Fruit fly (Drosophila melanogaster) whole organism, prepupa: ENCODE results near the gene Dpck.

ENCODE experiments used
- Blimp-1 ChIP-seq: fragments of 200-800 bp; sonication (Bioruptor generic); optimal IDR thresholded peaks from 3 replicates; lab custom pipeline; 2017; ENCODE audit warnings: missing biosample characterization, missing genetic modification characterization, mild to moderate bottlenecking, moderate library complexity, missing genetic modification reagents
- CG10669 ChIP-seq: fragments of 200-800 bp; sonication (Bioruptor generic); optimal IDR thresholded peaks from 3 replicates; lab custom pipeline; 2018; ENCODE audit warnings: missing biosample characterization, mild to moderate bottlenecking, missing genetic modification characterization, moderate library complexity
- CG11294 ChIP-seq: fragments of 200-800 bp; sonication (Bioruptor generic); IDR thresholded peaks from 2 replicates; pipeline ENCODE4 v1.3.6; 2022; ENCODE audit warnings: missing biosample characterization, missing genetic modification characterization
- CG15336 ChIP-seq: fragments of 200-800 bp; sonication (Bioruptor generic); IDR thresholded peaks from 2 replicates; pipeline ENCODE4 v1.3.6; 2022; ENCODE audit warnings: missing biosample characterization, missing genetic modification characterization
- CG1621 ChIP-seq: fragments of 200-800 bp; sonication (Bioruptor generic); optimal IDR thresholded peaks from 3 replicates; lab custom pipeline; 2018; ENCODE audit warnings: missing biosample characterization, mild to moderate bottlenecking, missing genetic modification characterization
- CG16779 ChIP-seq: fragments of 200-800 bp; sonication (Bioruptor generic); optimal IDR thresholded peaks from 3 replicates; lab custom pipeline; 2017; ENCODE audit warnings: missing biosample characterization, mild to moderate bottlenecking, missing genetic modification characterization
- CG3032 ChIP-seq: fragments of 200-800 bp; optimal IDR thresholded peaks from 2 replicates; lab custom pipeline; 2019; ENCODE audit warnings: missing biosample characterization, mild to moderate bottlenecking, missing genetic modification characterization, moderate library complexity
- CG31627 ChIP-seq: fragments of 200-800 bp; sonication (Bioruptor generic); optimal IDR thresholded peaks from 3 replicates; lab custom pipeline; 2016; ENCODE audit warnings: missing biosample characterization, missing genetic modification characterization
- CG32006 ChIP-seq: fragments of 200-800 bp; sonication (Bioruptor generic); optimal IDR thresholded peaks from 3 replicates; lab custom pipeline; 2017; ENCODE audit warnings: missing biosample characterization, mild to moderate bottlenecking, missing genetic modification characterization
- CG34406 ChIP-seq: fragments of 200-800 bp; sonication (Bioruptor generic); optimal IDR thresholded peaks from 3 replicates; lab custom pipeline; 2016; ENCODE audit warnings: missing biosample characterization, missing genetic modification characterization
- CG3919 ChIP-seq: fragments of 200-800 bp; sonication (Bioruptor generic); optimal IDR thresholded peaks from 3 replicates; lab custom pipeline; 2016; ENCODE audit warnings: missing biosample characterization, missing genetic modification characterization
- CG4318 ChIP-seq: fragments of 200-800 bp; sonication (Bioruptor generic); optimal IDR thresholded peaks from 3 replicates; lab custom pipeline; 2017; ENCODE audit warnings: missing biosample characterization, mild to moderate bottlenecking, missing genetic modification characterization
- CG6163 ChIP-seq: fragments of 200-800 bp; sonication (Bioruptor generic); IDR thresholded peaks from 3 replicates; pipeline ENCODE4 v1.3.6; 2022; ENCODE audit warnings: missing biosample characterization, missing genetic modification characterization
- CG6276 ChIP-seq: fragments of 200-800 bp; sonication (Bioruptor generic); optimal IDR thresholded peaks from 2 replicates; lab custom pipeline; 2017; ENCODE audit warnings: missing biosample characterization, mild to moderate bottlenecking, missing genetic modification characterization
- CG6792 ChIP-seq: fragments of 200-800 bp; sonication (Bioruptor generic); optimal IDR thresholded peaks from 3 replicates; lab custom pipeline; 2016; ENCODE audit warnings: missing biosample characterization, missing genetic modification characterization
- CG6808 ChIP-seq: fragments of 200-800 bp; sonication (Bioruptor generic); optimal IDR thresholded peaks from 3 replicates; lab custom pipeline; 2017; ENCODE audit warnings: missing biosample characterization, missing genetic modification characterization, mild to moderate bottlenecking, moderate library complexity, missing genetic modification reagents
- CG6854 ChIP-seq: fragments of 200-800 bp; sonication (Bioruptor generic); optimal IDR thresholded peaks from 2 replicates; lab custom pipeline; 2017; ENCODE audit warnings: missing biosample characterization, mild to moderate bottlenecking, missing genetic modification characterization
- CG8119 ChIP-seq: fragments of 200-800 bp; sonication (Bioruptor generic); IDR thresholded peaks from 3 replicates; pipeline ENCODE4 v1.3.6; 2022; ENCODE audit warnings: missing biosample characterization, missing genetic modification characterization
- CG8319 ChIP-seq: fragments of 200-800 bp; sonication (Bioruptor generic); optimal IDR thresholded peaks from 3 replicates; lab custom pipeline; 2016; ENCODE audit warnings: missing biosample characterization, missing genetic modification characterization
- CG8632 ChIP-seq: fragments of 200-800 bp; sonication (Bioruptor generic); optimal IDR thresholded peaks from 3 replicates; lab custom pipeline; 2016; ENCODE audit warnings: missing biosample characterization, missing genetic modification characterization
- CG9139 ChIP-seq: fragments of 200-800 bp; sonication (Bioruptor generic); optimal IDR thresholded peaks from 3 replicates; lab custom pipeline; 2017; ENCODE audit warnings: missing biosample characterization, mild to moderate bottlenecking, missing genetic modification characterization
- Eip75B ChIP-seq: fragments of 200-800 bp; sonication (Bioruptor generic); optimal IDR thresholded peaks from 3 replicates; lab custom pipeline; 2016; ENCODE audit warnings: missing biosample characterization, missing genetic modification characterization
- Eip78C ChIP-seq: fragments of 200-800 bp; sonication (Bioruptor generic); peaks from one replicate; lab custom pipeline; 2016; ENCODE audit warnings: missing biosample characterization, missing genetic modification characterization
- Eip93F ChIP-seq: fragments of 200-800 bp; sonication (Bioruptor generic); optimal IDR thresholded peaks from 2 replicates; lab custom pipeline; 2016; ENCODE audit warnings: missing biosample characterization, mild to moderate bottlenecking, missing genetic modification characterization
- Ets21C ChIP-seq: fragments of 200-800 bp; sonication (Bioruptor generic); optimal IDR thresholded peaks from 3 replicates; lab custom pipeline; 2016; ENCODE audit warnings: missing biosample characterization, missing genetic modification characterization
- Ets96B ChIP-seq: fragments of 200-800 bp; optimal IDR thresholded peaks from 2 replicates; lab custom pipeline; 2019; ENCODE audit warnings: missing biosample characterization, mild to moderate bottlenecking, missing genetic modification characterization, moderate library complexity
- Gug ChIP-seq: fragments of 200-800 bp; sonication (Bioruptor generic); IDR thresholded peaks from 2 replicates; pipeline ENCODE4 v1.3.6; 2022; ENCODE audit warnings: missing biosample characterization, missing genetic modification characterization
- Hr38 ChIP-seq: sonication (Bioruptor generic); optimal IDR thresholded peaks from 2 replicates; lab custom pipeline; 2016; ENCODE audit warnings: missing biosample characterization, missing genetic modification characterization
- Hr39 ChIP-seq: fragments of 200-800 bp; sonication (Bioruptor generic); optimal IDR thresholded peaks from 2 replicates; lab custom pipeline; 2016; ENCODE audit warnings: missing biosample characterization, missing genetic modification characterization
- Hr4 ChIP-seq: fragments of 200-800 bp; sonication (Bioruptor generic); optimal IDR thresholded peaks from 3 replicates; lab custom pipeline; 2016; ENCODE audit warnings: missing biosample characterization, missing genetic modification characterization
- Lpt ChIP-seq: fragments of 200-800 bp; sonication (Bioruptor generic); optimal IDR thresholded peaks from 3 replicates; lab custom pipeline; 2016; ENCODE audit warnings: missing biosample characterization, missing genetic modification characterization
- Met ChIP-seq: fragments of 200-800 bp; sonication (Bioruptor generic); optimal IDR thresholded peaks from 3 replicates; lab custom pipeline; 2016; ENCODE audit warnings: missing biosample characterization, missing genetic modification characterization
- Smox ChIP-seq: fragments of 200-800 bp; sonication (Bioruptor generic); optimal IDR thresholded peaks from 3 replicates; lab custom pipeline; 2016; ENCODE audit warnings: missing biosample characterization, missing genetic modification characterization
- Sox102F ChIP-seq: fragments of 200-800 bp; sonication (Bioruptor generic); optimal IDR thresholded peaks from 2 replicates; lab custom pipeline; 2016; ENCODE audit warnings: missing biosample characterization, mild to moderate bottlenecking, missing genetic modification characterization
- Sox14 ChIP-seq: fragments of 200-800 bp; sonication (Bioruptor generic); optimal IDR thresholded peaks from 3 replicates; lab custom pipeline; 2016; ENCODE audit warnings: missing biosample characterization, missing genetic modification characterization
- Sox15 ChIP-seq: fragments of 200-800 bp; sonication (Bioruptor generic); optimal IDR thresholded peaks from 3 replicates; lab custom pipeline; 2016; ENCODE audit warnings: missing biosample characterization, missing genetic modification characterization
- achi ChIP-seq: fragments of 200-800 bp; sonication (Bioruptor generic); optimal IDR thresholded peaks from 3 replicates; lab custom pipeline; 2016; ENCODE audit warnings: missing biosample characterization, missing genetic modification characterization
- acj6 ChIP-seq: fragments of 200-800 bp; sonication (Bioruptor generic); optimal IDR thresholded peaks from 3 replicates; lab custom pipeline; 2016; ENCODE audit warnings: missing biosample characterization, missing genetic modification characterization
- dac ChIP-seq: fragments of 200-800 bp; sonication (Bioruptor generic); optimal IDR thresholded peaks from 2 replicates; lab custom pipeline; 2017; ENCODE audit warnings: missing biosample characterization, mild to moderate bottlenecking, missing genetic modification characterization
- dsx ChIP-seq: fragments of 200-800 bp; optimal IDR thresholded peaks from 3 replicates; lab custom pipeline; 2019; ENCODE audit warnings: missing biosample characterization, mild to moderate bottlenecking, missing genetic modification characterization, moderate library complexity; ENCODE audit not compliant: poor library complexity, severe bottlenecking
- eg ChIP-seq: fragments of 200-800 bp; sonication (Bioruptor generic); IDR thresholded peaks from 3 replicates; pipeline ENCODE4 v1.3.6; 2022; ENCODE audit warnings: missing biosample characterization, missing genetic modification characterization
- esn ChIP-seq: fragments of 200-800 bp; sonication (Bioruptor generic); optimal IDR thresholded peaks from 2 replicates; lab custom pipeline; 2016; ENCODE audit warnings: missing biosample characterization, mild to moderate bottlenecking, missing genetic modification characterization, moderate library complexity
- fd59A ChIP-seq: fragments of 200-800 bp; sonication (Bioruptor generic); optimal IDR thresholded peaks from 2 replicates; lab custom pipeline; 2017; ENCODE audit warnings: missing biosample characterization, mild to moderate bottlenecking, missing genetic modification characterization, missing genetic modification reagents
- fd85E ChIP-seq: fragments of 200-800 bp; sonication (Bioruptor generic); optimal IDR thresholded peaks from 3 replicates; lab custom pipeline; 2016; ENCODE audit warnings: missing biosample characterization, missing genetic modification characterization
- lz ChIP-seq: fragments of 200-800 bp; sonication (Bioruptor generic); optimal IDR thresholded peaks from 3 replicates; lab custom pipeline; 2016; ENCODE audit warnings: missing biosample characterization, missing genetic modification characterization
- net ChIP-seq: fragments of 200-800 bp; sonication (Bioruptor generic); optimal IDR thresholded peaks from 3 replicates; lab custom pipeline; 2016; ENCODE audit warnings: missing biosample characterization, missing genetic modification characterization
- pdm3 ChIP-seq: fragments of 200-800 bp; sonication (Bioruptor generic); optimal IDR thresholded peaks from 3 replicates; lab custom pipeline; 2016; ENCODE audit warnings: missing biosample characterization, missing genetic modification characterization
- salr ChIP-seq, 2 experiments: fragments of 200-800 bp; sonication (Bioruptor generic); optimal IDR thresholded peaks; 3 replicates each; lab custom pipeline; 2016 to 2018; ENCODE audit warnings: missing biosample characterization in 2 of 2, missing genetic modification characterization in 2 of 2, mild to moderate bottlenecking in 1 of 2
- spab ChIP-seq: fragments of 200-800 bp; sonication (Bioruptor generic); optimal IDR thresholded peaks from 2 replicates; lab custom pipeline; 2017; ENCODE audit warnings: missing biosample characterization, mild to moderate bottlenecking, missing genetic modification characterization, missing genetic modification reagents
- ss ChIP-seq, 2 experiments: fragments of 200-800 bp; sonication (Bioruptor generic); optimal IDR thresholded peaks; 2 replicates in 1 of 2; 3 replicates in 1 of 2; lab custom pipeline; 2017 to 2018; ENCODE audit warnings: mild to moderate bottlenecking in 2 of 2, missing biosample characterization in 2 of 2, missing genetic modification characterization in 2 of 2, moderate library complexity in 1 of 2
- svp ChIP-seq: fragments of 200-800 bp; sonication (Bioruptor generic); peaks from one replicate; lab custom pipeline; 2016; ENCODE audit warnings: missing biosample characterization, missing genetic modification characterization
- topi ChIP-seq: fragments of 200-800 bp; sonication (Bioruptor generic); optimal IDR thresholded peaks from 3 replicates; lab custom pipeline; 2016; ENCODE audit warnings: missing biosample characterization, missing genetic modification characterization
- vri ChIP-seq: fragments of 200-800 bp; sonication (Bioruptor generic); optimal IDR thresholded peaks from 3 replicates; lab custom pipeline; 2016; ENCODE audit warnings: missing biosample characterization, mild to moderate bottlenecking, missing genetic modification characterization

Dpck gene

DNA sequence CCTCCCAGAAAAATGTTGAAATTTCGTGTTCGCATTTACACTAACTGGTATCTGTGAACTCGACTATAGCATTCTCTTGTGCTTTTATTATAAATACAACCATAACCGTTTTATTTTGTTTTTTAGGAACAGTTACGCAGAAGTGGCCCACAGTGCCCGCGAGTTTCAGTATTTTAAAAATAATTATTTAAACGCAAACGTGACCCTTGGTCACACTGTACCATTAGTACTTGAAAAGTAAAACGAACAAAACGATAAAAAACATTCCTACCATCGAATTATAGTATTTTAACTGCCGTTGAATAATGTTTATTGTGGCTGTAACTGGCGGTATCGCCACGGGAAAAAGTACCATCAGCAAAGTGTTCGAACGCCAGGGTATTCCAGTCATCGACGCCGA is at the start of gene Dpck:
Gene Dpck (plus strand): TSS at position 211 of the 400 bp plus-strand sequence.
- TF ChIP-seq vri (GFP tag; lab: Kevin White, UChicago) (peak; percentile 22), Sox102F (GFP tag; lab: Kevin White, UChicago) (peak; percentile 52), Ets21C (GFP tag; lab: Kevin White, UChicago) (no peak), topi (GFP tag; lab: Kevin White, UChicago) (peak; percentile 41), CG9139 (GFP tag; lab: Kevin White, UChicago) (peak; percentile 62), net (GFP tag; lab: Kevin White, UChicago) (peak; percentile 58), Blimp-1 (GFP tag; lab: Kevin White, UChicago) (no peak), Gug (no peak), fd59A (GFP tag; lab: Kevin White, UChicago) (peak; percentile 15), esn (peak; percentile 41), acj6 (GFP tag; lab: Kevin White, UChicago) (peak; percentile 47), fd85E (no peak), CG3919 (GFP tag; lab: Kevin White, UChicago) (peak; percentile 51), Hr4 (GFP tag; lab: Kevin White, UChicago) (peak; percentile 56), CG6276 (GFP tag; lab: Kevin White, UChicago) (peak; percentile 48), CG4318 (GFP tag; lab: Kevin White, UChicago) (no peak), CG6163 (GFP tag; lab: Robert Waterston, UW) (peak; percentile 68), CG8119 (GFP tag; lab: Robert Waterston, UW) (peak; percentile 63; the same call in 2 of the 3 replicates), Eip75B (GFP tag; lab: Kevin White, UChicago) (peak; percentile 42), Met (GFP tag; lab: Kevin White, UChicago) (peak; percentile 53), dac (GFP tag; lab: Kevin White, UChicago) (no peak), svp (peak; percentile 81), CG8632 (no peak), achi (no peak), CG6792 (GFP tag; lab: Kevin White, UChicago) (peak; percentile 27), CG15336 (peak; percentile 35; the same call in 1 of the 2 replicates), CG8319 (GFP tag; lab: Kevin White, UChicago) (no peak), CG32006 (GFP tag; lab: Kevin White, UChicago) (peak; percentile 25), salr (GFP tag; optimal IDR thresholded peaks at IDR 0.05; lab: Kevin White, UChicago) (no peak), CG16779 (peak; percentile 44), CG34406 (GFP tag; lab: Kevin White, UChicago) (peak; percentile 14), dsx (peak; percentile 40), Ets96B (peak; percentile 47), Smox (peak; percentile 40), Sox15 (GFP tag; lab: Kevin White, UChicago) (no peak), lz (GFP tag; lab: Kevin White, UChicago) (no peak), CG11294 (GFP tag; lab: Robert Waterston, UW) (no peak), Eip78C (GFP tag; lab: Kevin White, UChicago) (peak; percentile 83), CG1621 (no peak), spab (GFP tag; lab: Kevin White, UChicago) (peak; percentile 33), CG31627 (GFP tag; lab: Kevin White, UChicago) (peak; percentile 45), CG6854 (GFP tag; lab: Kevin White, UChicago) (no peak), Hr38 (no peak), Hr39 (GFP tag; lab: Kevin White, UChicago) (peak; percentile 27), eg (GFP tag; lab: Robert Waterston, UW) (peak; percentile 63), ss (GFP tag; optimal IDR thresholded peaks at IDR 0.05; lab: Kevin White, UChicago) (peak; percentile 29 to 50), CG3032 (tag; lab: Kevin White, UChicago) (peak; percentile 35), CG10669 (GFP tag; lab: Kevin White, UChicago) (peak; percentile 20), Sox14 (GFP tag; lab: Kevin White, UChicago) (peak; percentile 58), CG6808 (peak; percentile 33), Lpt (GFP tag; lab: Kevin White, UChicago) (no peak), Eip93F (GFP tag; lab: Kevin White, UChicago) (no peak), pdm3 (GFP tag; lab: Kevin White, UChicago) (peak; percentile 65)
